Fruit fly (Drosophila melanogaster) whole organism, embryonic: ENCODE measurements around the gene Hrb98DE.

Experiments used
- BEAF-32 ChIP-seq: fragments of 200-800 bp; sonication (Bioruptor generic); optimal IDR thresholded peaks from 3 replicates; lab custom pipeline; 2017; ENCODE audit warnings: missing biosample characterization, missing genetic modification characterization, mild to moderate bottlenecking, moderate library complexity, missing genetic modification reagents
- CG10366 ChIP-seq: fragments of 200-800 bp; sonication (Bioruptor generic); IDR thresholded peaks from 2 replicates; pipeline ENCODE4 v1.3.6; 2022; ENCODE audit warnings: missing biosample characterization, missing genetic modification characterization
- CG12391 ChIP-seq: fragments of 200-800 bp; sonication (Bioruptor generic); optimal IDR thresholded peaks from 3 replicates; lab custom pipeline; 2018; ENCODE audit warnings: missing biosample characterization, mild to moderate bottlenecking, missing genetic modification characterization, moderate library complexity
- CG13287 ChIP-seq: fragments of 200-800 bp; sonication (Bioruptor generic); IDR thresholded peaks from 2 replicates; pipeline ENCODE4 v1.3.6; 2022; ENCODE audit warnings: missing biosample characterization, missing genetic modification characterization; ENCODE audit not compliant: partially characterized antibody
- CG1529 ChIP-seq: fragments of 200-800 bp; sonication (Bioruptor generic); optimal IDR thresholded peaks from 3 replicates; lab custom pipeline; 2018; ENCODE audit warnings: missing biosample characterization, missing genetic modification characterization
- CG17829 ChIP-seq: fragments of 200-800 bp; optimal IDR thresholded peaks from 2 replicates; lab custom pipeline; 2019; ENCODE audit warnings: missing biosample characterization, mild to moderate bottlenecking, missing genetic modification characterization, moderate library complexity
- CG17912 ChIP-seq: fragments of 200-800 bp; sonication (Bioruptor generic); optimal IDR thresholded peaks from 2 replicates; lab custom pipeline; 2018; ENCODE audit warnings: missing biosample characterization, mild to moderate bottlenecking, missing genetic modification characterization
- CG2116 ChIP-seq: fragments of 200-800 bp; sonication (Bioruptor generic); optimal IDR thresholded peaks from 3 replicates; lab custom pipeline; 2018; ENCODE audit warnings: missing biosample characterization, mild to moderate bottlenecking, missing genetic modification characterization
- CG3065 ChIP-seq: fragments of 200-800 bp; sonication (Bioruptor generic); optimal IDR thresholded peaks from 2 replicates; lab custom pipeline; 2016; ENCODE audit warnings: missing biosample characterization, missing genetic modification characterization
- CG33557 ChIP-seq: fragments of 200-800 bp; sonication (Bioruptor generic); optimal IDR thresholded peaks from 2 replicates; lab custom pipeline; 2019; ENCODE audit warnings: missing biosample characterization, mild to moderate bottlenecking, missing genetic modification characterization, moderate library complexity
- CG7839 ChIP-seq: fragments of 200-800 bp; sonication (Bioruptor generic); optimal IDR thresholded peaks from 3 replicates; lab custom pipeline; 2018; ENCODE audit warnings: missing biosample characterization, mild to moderate bottlenecking, missing genetic modification characterization, moderate library complexity
- CG8290 ChIP-seq, 3 experiments: fragments of 200-800 bp; sonication (Bioruptor generic); optimal IDR thresholded peaks; 2 replicates each; lab custom pipeline; 2016 to 2019; ENCODE audit warnings: missing biosample characterization in 3 of 3, missing genetic modification characterization in 3 of 3, mild to moderate bottlenecking in 2 of 3, moderate library complexity in 1 of 3
- CG8359 ChIP-seq: fragments of 200-800 bp; sonication (Bioruptor generic); optimal IDR thresholded peaks from 2 replicates; lab custom pipeline; 2017; ENCODE audit warnings: missing biosample characterization, mild to moderate bottlenecking, missing genetic modification characterization, borderline replicate concordance
- CG8765 ChIP-seq: fragments of 200-800 bp; sonication (Bioruptor generic); IDR thresholded peaks from 2 replicates; pipeline ENCODE4 v1.3.6; 2022; ENCODE audit warnings: missing biosample characterization, missing genetic modification characterization
- CG8944 ChIP-seq: fragments of 200-800 bp; sonication (Bioruptor generic); optimal IDR thresholded peaks from 3 replicates; lab custom pipeline; 2016; ENCODE audit warnings: missing biosample characterization, missing genetic modification characterization
- CG9609 ChIP-seq: fragments of 200-800 bp; sonication (Bioruptor generic); optimal IDR thresholded peaks from 3 replicates; lab custom pipeline; 2016; ENCODE audit warnings: missing biosample characterization, missing genetic modification characterization
- CTCF ChIP-seq: fragments of 200-800 bp; sonication (Bioruptor generic); optimal IDR thresholded peaks from 2 replicates; lab custom pipeline; 2017; ENCODE audit warnings: missing biosample characterization, mild to moderate bottlenecking, missing genetic modification characterization, moderate library complexity
- CoRest ChIP-seq: fragments of 200-800 bp; sonication (Bioruptor generic); optimal IDR thresholded peaks from 3 replicates; lab custom pipeline; 2018; ENCODE audit warnings: missing biosample characterization, mild to moderate bottlenecking, missing genetic modification characterization, moderate library complexity
- D19A ChIP-seq: fragments of 200-800 bp; optimal IDR thresholded peaks from 3 replicates; lab custom pipeline; 2019; ENCODE audit warnings: missing biosample characterization, mild to moderate bottlenecking, missing genetic modification characterization, moderate library complexity
- Dip3 ChIP-seq: fragments of 200-800 bp; sonication (Bioruptor generic); optimal IDR thresholded peaks from 3 replicates; lab custom pipeline; 2016; ENCODE audit warnings: missing biosample characterization, missing genetic modification characterization
- Dll ChIP-seq: fragments of 200-800 bp; sonication (Bioruptor generic); IDR thresholded peaks from 4 replicates; pipeline ENCODE4 v1.3.6; 2022; ENCODE audit warnings: missing biosample characterization, missing genetic modification characterization; ENCODE audit not compliant: partially characterized antibody
- Dp ChIP-seq: fragments of 200-800 bp; sonication (Bioruptor generic); optimal IDR thresholded peaks from 2 replicates; lab custom pipeline; 2018; ENCODE audit warnings: missing biosample characterization, mild to moderate bottlenecking, missing genetic modification characterization, moderate library complexity
- Elba2 ChIP-seq: fragments of 200-800 bp; sonication (Bioruptor generic); optimal IDR thresholded peaks from 3 replicates; lab custom pipeline; 2016; ENCODE audit warnings: missing biosample characterization, missing genetic modification characterization
- Ets97D ChIP-seq: fragments of 200-800 bp; sonication (Bioruptor generic); optimal IDR thresholded peaks from 3 replicates; lab custom pipeline; 2016; ENCODE audit warnings: missing biosample characterization, missing genetic modification characterization
- Lhr ChIP-seq: fragments of 200-800 bp; sonication (Bioruptor generic); optimal IDR thresholded peaks from 3 replicates; lab custom pipeline; 2017; ENCODE audit warnings: mild to moderate bottlenecking, missing biosample characterization, missing genetic modification reagents, missing genetic modification characterization
- MESR4 ChIP-seq: fragments of 200-800 bp; sonication (Bioruptor generic); optimal IDR thresholded peaks from 2 replicates; lab custom pipeline; 2018; ENCODE audit warnings: missing biosample characterization, mild to moderate bottlenecking, missing genetic modification characterization, moderate library complexity
- Myb ChIP-seq: fragments of 200-800 bp; sonication (Bioruptor generic); optimal IDR thresholded peaks from 2 replicates; lab custom pipeline; 2016; ENCODE audit warnings: missing biosample characterization, missing genetic modification characterization
- NFAT ChIP-seq: fragments of 200-800 bp; sonication (Bioruptor generic); IDR thresholded peaks from 2 replicates; pipeline ENCODE4 v1.3.6; 2022; ENCODE audit warnings: missing biosample characterization, missing genetic modification characterization
- Neu2 ChIP-seq: fragments of 200-800 bp; sonication (Bioruptor generic); optimal IDR thresholded peaks from 3 replicates; lab custom pipeline; 2016; ENCODE audit warnings: missing biosample characterization, missing genetic modification characterization, borderline replicate concordance
- NfI ChIP-seq: fragments of 200-800 bp; sonication (Bioruptor generic); optimal IDR thresholded peaks from 3 replicates; lab custom pipeline; 2018; ENCODE audit warnings: missing biosample characterization, mild to moderate bottlenecking, missing genetic modification characterization, moderate library complexity
- Sry-δ ChIP-seq: fragments of 200-800 bp; sonication (Bioruptor generic); optimal IDR thresholded peaks from 2 replicates; lab custom pipeline; 2016; ENCODE audit warnings: missing biosample characterization, missing genetic modification characterization
- Taf1 ChIP-seq: fragments of 200-800 bp; sonication (Bioruptor generic); IDR thresholded peaks from 2 replicates; pipeline ENCODE4 v1.3.6; 2022; ENCODE audit warnings: missing biosample characterization, missing genetic modification characterization
- Vsx1 ChIP-seq: fragments of 200-800 bp; sonication (Bioruptor generic); optimal IDR thresholded peaks from 2 replicates; lab custom pipeline; 2017; ENCODE audit warnings: missing biosample characterization, mild to moderate bottlenecking, missing genetic modification characterization, missing genetic modification reagents
- Xrp1 ChIP-seq: fragments of 200-800 bp; sonication (Bioruptor generic); IDR thresholded peaks from 2 replicates; pipeline ENCODE4 v1.3.6; 2022; ENCODE audit warnings: missing biosample characterization, missing genetic modification characterization
- ash1 ChIP-seq: fragments of 200-800 bp; sonication (Bioruptor generic); optimal IDR thresholded peaks from 2 replicates; lab custom pipeline; 2018; ENCODE audit warnings: missing biosample characterization, mild to moderate bottlenecking, missing genetic modification characterization
- chif ChIP-seq, 2 experiments: fragments of 200-800 bp; sonication (Bioruptor generic); optimal IDR thresholded peaks; 3 replicates each; lab custom pipeline; 2016; ENCODE audit warnings: missing biosample characterization in 2 of 2, missing genetic modification characterization in 2 of 2
- crol ChIP-seq: fragments of 200-800 bp; sonication (Bioruptor generic); IDR thresholded peaks from 2 replicates; pipeline ENCODE4 v1.3.6; 2022; ENCODE audit warnings: missing biosample characterization, missing genetic modification characterization
- ems ChIP-seq: fragments of 200-800 bp; sonication (Bioruptor generic); optimal IDR thresholded peaks from 3 replicates; lab custom pipeline; 2016; ENCODE audit warnings: missing biosample characterization, missing genetic modification characterization
- fru ChIP-seq: fragments of >200 bp; optimal IDR thresholded peaks from 2 replicates; lab custom pipeline; 2017
- gcm ChIP-seq: fragments of 200-800 bp; sonication (Bioruptor generic); optimal IDR thresholded peaks from 2 replicates; lab custom pipeline; 2019; ENCODE audit warnings: missing biosample characterization, mild to moderate bottlenecking, missing genetic modification characterization, moderate library complexity
- ken ChIP-seq: fragments of 200-800 bp; sonication (Bioruptor generic); IDR thresholded peaks from 3 replicates; pipeline ENCODE4 v1.3.6; 2022; ENCODE audit warnings: missing biosample characterization, missing genetic modification characterization
- knrl ChIP-seq: fragments of 200-800 bp; sonication (Bioruptor generic); IDR thresholded peaks from 3 replicates; pipeline ENCODE4 v1.3.6; 2022; ENCODE audit warnings: missing biosample characterization, missing genetic modification characterization; ENCODE audit not compliant: partially characterized antibody
- nmo ChIP-seq: fragments of 200-800 bp; sonication (Bioruptor generic); optimal IDR thresholded peaks from 2 replicates; lab custom pipeline; 2018; ENCODE audit warnings: missing biosample characterization, mild to moderate bottlenecking, missing genetic modification characterization, moderate library complexity
- phol ChIP-seq: fragments of 200-800 bp; sonication (Bioruptor generic); optimal IDR thresholded peaks from 3 replicates; lab custom pipeline; 2018; ENCODE audit warnings: missing biosample characterization, mild to moderate bottlenecking, missing genetic modification characterization, moderate library complexity
- schlank ChIP-seq: fragments of 200-800 bp; sonication (Bioruptor generic); optimal IDR thresholded peaks from 2 replicates; lab custom pipeline; 2018; ENCODE audit warnings: missing biosample characterization, mild to moderate bottlenecking, missing genetic modification characterization
- sna ChIP-seq: fragments of 200-800 bp; sonication (Bioruptor generic); IDR thresholded peaks from 2 replicates; pipeline ENCODE4 v1.3.6; 2022; ENCODE audit warnings: missing biosample characterization, missing genetic modification characterization; ENCODE audit not compliant: partially characterized antibody
- sqz ChIP-seq: fragments of 200-800 bp; sonication (Bioruptor generic); optimal IDR thresholded peaks from 3 replicates; lab custom pipeline; 2018; ENCODE audit warnings: missing biosample characterization, mild to moderate bottlenecking, missing genetic modification characterization
- stwl ChIP-seq: fragments of 200-800 bp; sonication (Bioruptor generic); optimal IDR thresholded peaks from 3 replicates; lab custom pipeline; 2018; ENCODE audit warnings: missing biosample characterization, mild to moderate bottlenecking, missing genetic modification characterization, moderate library complexity
- trem ChIP-seq: fragments of 200-800 bp; optimal IDR thresholded peaks from 3 replicates; lab custom pipeline; 2019; ENCODE audit warnings: missing biosample characterization, mild to moderate bottlenecking, missing genetic modification characterization, moderate library complexity
- vvl ChIP-seq: fragments of 200-800 bp; sonication (Bioruptor generic); IDR thresholded peaks from 2 replicates; pipeline ENCODE4 v1.3.6; 2022; ENCODE audit warnings: missing biosample characterization, missing genetic modification characterization
- zf30C ChIP-seq: fragments of 200-800 bp; sonication (Bioruptor generic); optimal IDR thresholded peaks from 3 replicates; lab custom pipeline; 2018; ENCODE audit warnings: missing biosample characterization, mild to moderate bottlenecking, missing genetic modification characterization

Gene Hrb98DE

dm6 chr3R:28605835-28606234 lies 6.2 kb downstream of the Hrb98DE start, which contains the start of gene CG9986 (continued):
- TF ChIP-seq ken (GFP tag; lab: Robert Waterston, UW): no peak
- peak; percentile 31 for TF ChIP-seq nmo (GFP tag; lab: Kevin White, UChicago)
- TF ChIP-seq MESR4 (GFP tag; lab: Kevin White, UChicago): peak; percentile 26
- peak; percentile 88 for TF ChIP-seq zf30C (GFP tag; lab: Kevin White, UChicago)
- no peak for TF ChIP-seq Vsx1 (GFP tag; lab: Kevin White, UChicago)
- no peak for TF ChIP-seq CG10366 (GFP tag; lab: Robert Waterston, UW)
- TF ChIP-seq Ets97D (GFP tag; lab: Kevin White, UChicago): peak; percentile 25
- TF ChIP-seq NFAT: no peak
- no peak for TF ChIP-seq Neu2 (GFP tag; lab: Kevin White, UChicago)
- peak; percentile 18 for TF ChIP-seq trem (tag; lab: Kevin White, UChicago)
- peak; percentile 43 for TF ChIP-seq phol (tag; lab: Kevin White, UChicago)
- TF ChIP-seq schlank: no peak
- no peak for TF ChIP-seq crol
- TF ChIP-seq NfI (GFP tag; lab: Kevin White, UChicago): no peak
- TF ChIP-seq CG13287 (GFP tag; lab: Robert Waterston, UW): peak; percentile 26; the same call in 1 of the 2 replicates
- no peak for TF ChIP-seq Lhr (GFP tag; lab: Kevin White, UChicago)
- no peak for TF ChIP-seq gcm (GFP tag; lab: Kevin White, UChicago)
- TF ChIP-seq BEAF-32 (GFP tag; lab: Kevin White, UChicago): peak; percentile 51
- no peak for TF ChIP-seq CG8944 (GFP tag; lab: Kevin White, UChicago)
- no peak for TF ChIP-seq vvl (GFP tag; lab: Robert Waterston, UW)
- TF ChIP-seq CG17829: peak; percentile 33
- TF ChIP-seq sqz: no peak
- TF ChIP-seq Taf1: no peak
- TF ChIP-seq ash1 (GFP tag; lab: Kevin White, UChicago): no peak
- TF ChIP-seq CG12391: peak; percentile 33
- no peak for TF ChIP-seq CG33557
- no peak for TF ChIP-seq Elba2 (GFP tag; lab: Kevin White, UChicago)
- TF ChIP-seq chif (GFP tag; optimal IDR thresholded peaks at IDR 0.05; lab: Kevin White, UChicago): no peak
- 0 out of 4 replicates have a peak, but pooled peaks have one; percentile 16 for TF ChIP-seq Dll (GFP tag; lab: Robert Waterston, UW)
- peak; percentile 41; the same call in 1 of the 3 replicates for TF ChIP-seq knrl
- peak; percentile 69 for TF ChIP-seq CTCF
- TF ChIP-seq CG8290 (GFP tag; optimal IDR thresholded peaks at IDR 0.05; lab: Kevin White, UChicago): no peak
- TF ChIP-seq CG8290 (tag; optimal IDR thresholded peaks at IDR 0.05; lab: Kevin White, UChicago): no peak
- no peak for TF ChIP-seq CG1529
- peak; percentile 54 for TF ChIP-seq stwl (tag; lab: Kevin White, UChicago)
- no peak for TF ChIP-seq Xrp1 (GFP tag; lab: Robert Waterston, UW)
- no peak for TF ChIP-seq CG7839 (tag; lab: Kevin White, UChicago)
- peak; percentile 75 for TF ChIP-seq Myb (GFP tag; lab: Kevin White, UChicago)
- peak; percentile 20 for TF ChIP-seq CG2116
- no peak for TF ChIP-seq CG8359 (GFP tag; lab: Kevin White, UChicago)
- TF ChIP-seq Dip3 (GFP tag; lab: Kevin White, UChicago): no peak
- no peak for TF ChIP-seq CG3065 (GFP tag; lab: Kevin White, UChicago)
- TF ChIP-seq fru (lab: Kevin White, UChicago): no peak
- TF ChIP-seq CG17912: no peak
- no peak for TF ChIP-seq D19A (tag; lab: Kevin White, UChicago)
- TF ChIP-seq CG8765: no peak
- no peak for TF ChIP-seq CoRest (tag; lab: Kevin White, UChicago)
- TF ChIP-seq Sry-δ: peak; percentile 19
- TF ChIP-seq Dp: peak; percentile 67
- TF ChIP-seq sna (GFP tag; lab: Robert Waterston, UW): 0 out of 2 replicates have a peak, but pooled peaks have one; percentile 31
- no peak for TF ChIP-seq CG9609 (GFP tag; lab: Kevin White, UChicago)
- no peak for TF ChIP-seq ems (GFP tag; lab: Kevin White, UChicago)
